Fruit fly (Drosophila melanogaster) whole organism, larva: ENCODE results near the gene Cyp4g1.

ENCODE experiments used
- noc ChIP-seq: fragments of 200-800 bp; sonication (Bioruptor generic); optimal IDR thresholded peaks from 3 replicates; lab custom pipeline; 2019; ENCODE audit warnings: missing biosample characterization, mild to moderate bottlenecking, missing genetic modification characterization, moderate library complexity

The Cyp4g1 gene

DNA sequence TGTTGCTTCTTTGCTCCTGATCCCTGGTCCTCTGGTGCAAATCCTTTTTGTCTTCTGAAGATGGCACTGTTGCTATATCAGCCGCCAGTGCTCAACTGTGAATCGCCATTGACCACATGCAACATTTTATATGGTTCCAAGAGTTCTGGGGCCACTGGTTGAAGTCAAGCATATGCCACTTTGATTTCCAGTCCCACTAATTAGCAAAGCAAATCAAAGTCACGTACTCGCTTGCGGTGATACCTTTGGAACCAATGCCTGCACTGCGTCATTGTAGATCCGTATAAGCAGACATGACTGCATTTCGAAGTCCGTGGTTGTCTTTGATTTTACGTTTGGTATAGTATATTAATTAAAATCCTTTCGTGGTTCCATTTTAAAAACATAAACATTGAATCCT, at the start of gene Cyp4g1:
Cyp4g1 (minus strand) TSS at position 101 of the 400 bp plus-strand sequence.
- no peak for TF ChIP-seq noc (tag; lab: Kevin White, UChicago)

DNA sequence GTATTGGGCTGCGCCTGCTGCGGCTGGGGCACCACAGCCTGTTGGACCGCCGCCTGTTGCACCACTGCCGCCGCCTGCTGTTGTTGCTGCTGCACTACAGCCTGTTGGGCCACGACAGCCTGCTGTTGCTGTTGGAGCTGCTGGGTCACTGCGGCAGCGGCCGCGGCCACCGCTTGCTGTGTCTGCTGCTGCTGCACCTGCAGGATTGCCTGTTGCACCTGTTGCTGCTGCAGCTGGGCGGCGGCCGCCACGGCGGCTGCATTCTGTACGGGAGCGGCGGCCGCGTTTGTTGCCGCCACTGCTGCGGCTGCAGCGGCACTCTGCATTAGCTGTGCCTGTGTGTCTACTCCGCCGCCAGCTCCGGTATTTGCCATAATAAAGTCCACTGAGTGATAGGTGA, 49.7 kb upstream of the Cyp4g1 start:
- TF ChIP-seq noc (tag; lab: Kevin White, UChicago): no peak

DNA sequence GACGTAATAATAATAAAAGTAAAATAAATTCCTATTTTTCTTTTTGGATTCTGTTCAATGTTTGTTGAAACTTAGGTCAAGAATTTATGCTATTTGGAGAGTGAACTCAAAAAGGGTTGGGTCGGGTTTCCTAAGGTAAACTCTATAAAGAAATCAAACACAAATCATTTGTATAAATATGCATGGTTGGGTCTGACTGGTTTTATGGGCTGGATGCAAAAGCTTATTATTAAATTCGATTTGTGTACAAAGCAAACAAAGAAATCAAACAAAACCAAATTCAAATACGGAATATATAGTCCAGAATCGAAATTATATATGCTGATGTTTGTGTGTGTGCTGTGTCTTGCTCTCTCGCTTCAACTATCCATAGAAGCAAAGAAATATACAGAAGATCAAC, 46.5 kb upstream of the Cyp4g1 start:
- TF ChIP-seq noc (tag; lab: Kevin White, UChicago): no peak

DNA sequence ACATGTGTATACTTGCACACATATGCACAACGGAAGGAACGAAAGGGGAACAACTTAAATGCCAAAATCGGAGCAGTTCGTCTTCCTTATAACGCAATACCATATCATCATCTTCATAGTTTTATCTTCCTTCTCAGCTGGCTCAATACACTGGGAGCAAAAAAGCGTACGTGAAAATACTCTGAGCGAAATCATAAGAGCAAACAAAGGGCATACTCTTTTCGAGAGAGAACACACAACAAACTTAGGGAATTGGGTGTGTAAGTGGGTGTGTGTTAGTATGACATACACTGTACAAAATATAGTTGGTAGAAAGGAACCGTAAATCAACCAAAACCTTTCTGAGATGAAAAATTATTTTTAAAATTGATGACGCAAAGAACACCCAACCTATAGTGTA, 43.4 kb upstream of the Cyp4g1 start:
- no peak for TF ChIP-seq noc (tag; lab: Kevin White, UChicago)

DNA sequence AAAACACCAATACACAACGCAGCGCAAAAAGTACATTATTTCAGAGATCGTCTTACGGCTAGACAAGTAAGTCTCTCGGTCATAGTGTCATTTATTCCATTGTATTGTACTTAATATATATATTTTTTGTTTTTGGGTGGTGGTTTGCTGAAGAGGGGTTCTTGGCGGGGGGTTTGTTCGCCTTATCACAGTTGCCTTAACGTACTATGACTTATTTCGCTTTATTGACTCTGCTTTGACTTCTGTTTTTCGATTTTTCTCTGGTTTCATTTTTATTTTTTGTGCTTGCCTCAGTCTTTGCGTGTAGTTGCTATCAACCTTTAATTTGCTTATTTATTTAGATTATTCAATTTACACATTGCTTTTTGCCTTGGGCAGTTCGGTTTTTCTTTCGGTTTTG, 41.4 kb upstream of the Cyp4g1 start:
- TF ChIP-seq noc (tag; lab: Kevin White, UChicago): no peak

DNA sequence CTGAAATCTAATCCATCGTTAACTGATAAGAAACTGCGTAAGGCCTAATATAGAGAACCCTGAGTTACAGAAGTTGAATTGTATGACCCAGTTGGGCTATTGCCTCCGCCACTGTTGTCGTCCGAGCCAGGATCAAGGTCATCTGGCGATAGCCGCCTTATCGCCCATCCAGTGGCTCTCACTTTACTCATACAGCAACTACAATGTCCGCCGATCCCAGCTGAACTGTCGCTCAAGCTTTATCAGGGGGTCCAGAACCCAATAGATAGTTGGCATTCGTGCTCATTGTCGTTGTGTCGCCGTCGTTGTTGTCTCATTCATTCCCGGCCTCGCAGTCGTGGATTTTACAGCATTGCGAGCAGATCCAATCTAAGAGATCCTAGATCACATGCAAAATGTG, 40.0 kb upstream of the Cyp4g1 start, which contains the start of gene arg:
arg (plus strand) TSS at position 319 of the 400 bp plus-strand sequence.
- no peak for TF ChIP-seq noc (tag; lab: Kevin White, UChicago)

DNA sequence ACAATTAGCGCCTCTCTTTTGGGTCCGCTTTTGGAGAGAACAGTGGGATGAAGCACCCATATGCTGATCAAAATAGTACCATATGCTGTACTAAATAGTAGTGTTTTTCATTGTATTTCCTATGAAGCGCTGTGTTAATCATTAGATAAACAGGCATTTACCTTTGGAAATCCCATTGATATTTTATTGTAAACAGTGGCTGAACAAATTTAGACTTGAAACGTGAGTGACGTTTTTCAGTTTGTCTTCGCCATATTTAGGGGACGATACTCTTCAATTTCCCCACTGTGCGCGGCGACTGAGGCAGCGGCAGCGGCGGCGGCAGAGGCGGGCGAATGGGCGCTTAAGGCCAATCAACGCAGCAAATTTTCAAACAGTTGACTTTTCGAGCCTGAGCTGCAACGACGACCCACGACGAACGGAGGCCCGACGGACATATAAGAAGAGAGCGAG, 30.5 kb upstream of the Cyp4g1 start:
- TF ChIP-seq noc (tag; lab: Kevin White, UChicago): peak; percentile 85

DNA sequence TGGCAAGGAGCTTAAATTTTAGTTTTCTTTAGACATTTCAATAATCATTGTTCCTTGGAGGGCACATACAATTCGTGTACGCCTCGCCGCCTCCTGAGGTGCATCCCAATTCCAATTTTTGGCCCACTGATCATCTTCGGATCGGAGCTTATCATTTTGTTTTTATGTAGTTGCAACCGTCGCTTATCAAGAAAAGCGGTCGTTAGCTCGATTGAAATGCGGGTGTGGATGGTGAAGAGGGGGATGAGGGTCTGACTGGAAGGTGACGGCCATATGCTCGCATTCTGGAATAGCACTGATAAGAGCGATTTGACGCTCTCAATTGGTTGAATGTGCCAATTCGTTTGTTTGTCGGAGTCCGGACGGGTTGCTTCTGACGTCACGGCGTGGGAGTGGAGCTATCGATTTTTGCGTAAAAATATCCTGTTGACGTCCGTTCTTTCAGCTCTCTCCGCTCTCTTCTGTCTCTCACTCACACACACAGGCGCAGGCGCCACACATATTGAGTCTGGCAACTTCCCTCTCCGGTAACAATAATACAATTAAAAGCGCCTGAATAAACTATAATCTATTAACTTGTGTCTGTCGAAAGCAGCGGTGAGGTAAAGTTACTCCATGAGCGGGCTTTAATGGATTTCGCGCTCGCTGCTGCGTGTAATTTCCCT, 29.9 kb upstream of the Cyp4g1 start:
- no peak for TF ChIP-seq noc (tag; lab: Kevin White, UChicago)

DNA sequence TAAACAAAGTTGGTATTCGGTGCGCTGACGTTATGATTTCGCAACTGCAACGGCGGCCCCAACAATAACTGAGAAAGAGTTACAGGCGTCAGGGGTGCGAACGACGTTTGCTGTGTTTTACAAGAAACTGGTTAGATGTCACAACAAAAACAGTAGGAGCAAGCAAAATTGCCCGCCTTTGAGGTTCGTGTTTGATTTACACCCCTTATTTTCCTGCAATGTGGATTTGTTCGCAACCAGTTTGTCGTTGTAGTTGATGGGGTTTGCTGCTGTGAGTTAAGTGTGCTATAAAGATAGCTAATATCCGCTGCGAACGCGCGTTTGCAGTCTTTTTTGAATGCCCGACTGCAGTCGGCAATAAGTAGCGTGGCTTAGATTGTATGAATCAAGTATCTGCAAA, 29.3 kb upstream of the Cyp4g1 start:
- no peak for TF ChIP-seq noc (tag; lab: Kevin White, UChicago)

DNA sequence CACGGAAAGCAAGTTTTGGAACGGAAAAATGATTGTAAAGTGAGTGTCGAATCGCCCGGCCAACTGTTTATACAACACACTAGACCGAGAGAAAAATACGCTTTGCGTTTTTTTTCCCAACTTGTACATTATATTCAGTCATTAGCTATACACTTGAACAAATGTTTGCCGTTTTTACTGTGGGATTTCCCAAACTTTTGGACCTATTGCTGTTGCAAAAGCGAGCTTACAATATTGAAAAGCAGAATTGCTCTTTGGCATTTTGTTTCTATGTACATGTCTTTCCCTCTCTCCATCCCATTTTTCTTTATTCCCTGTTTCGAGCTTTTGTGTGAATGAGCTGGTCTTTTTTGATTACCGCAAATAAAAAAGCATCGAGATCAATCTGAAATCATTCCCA, 28.3 kb upstream of the Cyp4g1 start:
- no peak for TF ChIP-seq noc (tag; lab: Kevin White, UChicago)

DNA sequence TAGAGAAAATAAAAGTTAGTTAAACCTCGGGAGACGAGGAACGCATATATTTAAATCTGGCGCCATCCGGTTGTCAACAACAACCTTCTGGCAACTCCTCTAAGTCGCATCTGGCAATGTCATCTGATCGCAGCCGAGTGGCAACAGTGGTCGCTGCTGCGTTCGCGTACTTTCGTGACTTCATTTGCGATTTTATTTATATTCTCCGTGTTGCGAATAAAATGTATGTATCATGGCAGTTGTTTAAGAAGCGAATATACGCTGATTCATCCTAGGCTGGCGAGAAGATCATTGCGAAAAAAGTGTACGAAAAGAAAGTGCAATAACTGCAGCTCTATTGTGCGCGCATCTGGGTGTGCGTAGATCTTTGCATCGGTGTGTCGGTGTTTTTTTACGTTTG, 27.2 kb upstream of the Cyp4g1 start, which contains the start of gene svr:
svr (plus strand) TSS at position 121 of the 400 bp plus-strand sequence.
- no peak for TF ChIP-seq noc (tag; lab: Kevin White, UChicago)

DNA sequence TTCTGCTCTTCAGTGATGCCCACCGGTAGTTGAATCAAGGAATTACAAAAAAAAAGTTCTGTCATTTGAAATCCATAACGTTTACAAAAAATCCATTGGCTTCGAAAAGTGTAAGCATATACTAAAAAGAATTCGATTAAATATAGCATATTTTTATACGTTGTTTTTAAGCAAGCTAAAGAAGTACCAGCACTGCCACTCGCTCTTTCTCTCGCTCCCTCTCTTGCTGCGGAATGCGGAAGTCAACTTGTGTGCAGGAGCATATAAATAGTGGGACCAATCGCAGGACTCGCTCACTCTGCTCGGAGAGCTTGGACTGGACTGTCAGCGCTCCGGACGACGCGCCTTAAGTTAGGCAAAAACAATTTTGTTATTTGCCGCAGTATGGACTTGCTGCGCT, 25.5 kb upstream of the Cyp4g1 start, which contains the start of gene CG17778:
CG17778 (plus strand) TSS at position 8 of the 400 bp plus-strand sequence.
- TF ChIP-seq noc (tag; lab: Kevin White, UChicago): no peak

DNA sequence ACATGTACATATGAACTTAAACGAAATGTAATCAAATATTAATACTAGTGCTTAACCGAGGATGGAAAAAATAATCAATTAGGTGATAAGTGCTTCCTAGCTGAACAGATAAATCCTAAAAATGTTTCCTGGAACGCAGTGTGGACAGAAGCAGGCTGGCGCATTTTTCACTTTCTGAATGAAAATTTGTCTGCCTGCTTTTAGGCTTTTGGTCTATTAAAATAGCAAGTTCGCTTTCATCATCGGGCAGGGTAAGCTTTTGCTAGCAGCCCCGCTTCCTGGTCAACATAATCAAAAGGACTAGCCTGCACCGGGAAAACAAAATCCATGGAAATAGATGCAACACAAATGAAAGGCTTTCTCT, 25.0 kb upstream of the Cyp4g1 start:
- no peak for TF ChIP-seq noc (tag; lab: Kevin White, UChicago)

DNA sequence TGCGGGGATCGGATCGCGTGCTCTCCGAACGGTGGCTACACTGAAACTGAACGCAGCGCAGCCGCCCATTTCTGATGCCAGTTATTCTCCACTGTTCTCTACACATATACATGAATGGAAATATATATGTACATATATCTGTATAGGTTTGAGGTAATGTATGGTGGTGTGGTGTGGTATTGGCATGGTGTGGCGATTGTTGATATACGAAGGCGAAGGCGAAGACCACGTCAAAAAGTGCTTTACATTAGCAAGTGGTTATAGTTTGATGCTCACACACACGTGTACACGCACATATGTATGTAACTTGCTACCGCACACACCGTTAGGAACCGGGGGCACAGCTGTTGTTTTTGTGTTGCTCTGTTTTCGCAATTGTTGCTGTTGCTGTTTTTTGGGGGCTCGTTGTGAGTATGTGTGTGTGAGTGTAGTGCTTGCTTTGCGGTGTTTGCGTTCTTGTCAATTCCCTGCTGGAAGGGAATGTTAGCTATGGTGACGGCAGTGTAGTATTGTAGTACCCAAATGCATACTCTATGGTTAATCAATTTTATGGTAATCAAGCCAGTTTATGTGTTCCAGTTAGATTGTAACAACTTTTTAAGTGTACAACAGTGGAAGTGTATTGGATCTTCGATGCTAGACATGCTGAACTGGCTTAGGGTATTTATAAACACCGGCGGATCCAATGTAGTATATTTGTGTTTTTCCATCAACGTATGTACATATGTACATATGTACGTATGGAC, 24.5 kb upstream of the Cyp4g1 start, which contains the start of gene CG17896:
CG17896 (minus strand) TSS at position 51 of the 746 bp plus-strand sequence.
- peak; percentile 98 for TF ChIP-seq noc (tag; lab: Kevin White, UChicago)

DNA sequence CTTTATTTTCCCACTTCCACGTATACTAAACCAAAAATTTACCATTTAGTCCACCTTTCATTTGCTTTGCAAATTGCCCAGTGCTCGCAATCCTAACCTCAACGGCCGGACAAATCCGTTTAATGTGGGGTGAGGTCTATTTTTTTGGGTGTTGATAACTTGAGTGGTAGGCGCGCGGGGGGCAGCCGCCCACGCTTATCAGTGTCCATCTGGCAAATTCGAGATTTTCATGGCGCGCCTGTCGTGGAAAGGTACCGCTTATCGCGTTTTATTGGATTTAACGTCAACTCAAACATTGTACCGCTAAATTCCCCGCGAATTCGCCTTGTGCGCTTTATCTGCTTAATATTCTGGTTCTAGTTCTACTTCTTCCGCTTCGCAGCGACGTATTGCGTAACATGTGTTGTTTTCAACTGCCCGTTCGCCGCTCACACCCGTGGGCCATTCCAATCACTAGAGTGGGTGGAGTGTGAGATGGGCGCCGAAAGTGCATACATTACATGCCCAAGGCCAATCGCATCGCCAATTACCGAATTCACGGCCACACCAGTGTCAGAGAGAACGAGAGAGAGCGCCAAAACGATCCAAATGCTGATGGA, 23.7 kb upstream of the Cyp4g1 start:
- peak; percentile 11 for TF ChIP-seq noc (tag; lab: Kevin White, UChicago)

DNA sequence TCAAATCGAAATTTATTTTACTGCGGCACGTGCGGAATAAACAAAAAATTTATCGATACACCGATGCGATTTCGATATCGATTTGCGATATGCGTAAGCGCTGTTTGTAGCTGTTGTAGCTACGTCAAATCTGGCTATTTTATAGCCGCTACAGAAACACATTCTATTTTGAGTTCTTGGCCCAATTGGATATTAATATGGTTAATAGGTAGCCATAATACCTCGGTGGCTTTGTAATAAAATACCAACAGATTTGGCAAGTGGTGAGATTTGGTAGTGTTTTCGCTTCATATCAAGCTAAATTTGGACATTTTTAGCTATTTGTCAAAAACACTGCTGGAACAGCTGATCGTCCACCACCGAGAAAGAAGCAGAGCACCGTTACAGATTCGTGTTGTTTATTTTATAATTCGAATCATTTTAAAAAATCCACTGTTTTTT, 18.4 kb upstream of the Cyp4g1 start, which contains the start of the genes CG18273 and CG3156:
CG18273 (minus strand) TSS at position 65 of the 441 bp plus-strand sequence.
CG3156 (plus strand) TSS at position 362 of the 441 bp plus-strand sequence.
- TF ChIP-seq noc (tag; lab: Kevin White, UChicago): no peak
